Worm (Caenorhabditis elegans): ENCODE data around the gene M01H9.10.

Gene M01H9.10

DNA sequence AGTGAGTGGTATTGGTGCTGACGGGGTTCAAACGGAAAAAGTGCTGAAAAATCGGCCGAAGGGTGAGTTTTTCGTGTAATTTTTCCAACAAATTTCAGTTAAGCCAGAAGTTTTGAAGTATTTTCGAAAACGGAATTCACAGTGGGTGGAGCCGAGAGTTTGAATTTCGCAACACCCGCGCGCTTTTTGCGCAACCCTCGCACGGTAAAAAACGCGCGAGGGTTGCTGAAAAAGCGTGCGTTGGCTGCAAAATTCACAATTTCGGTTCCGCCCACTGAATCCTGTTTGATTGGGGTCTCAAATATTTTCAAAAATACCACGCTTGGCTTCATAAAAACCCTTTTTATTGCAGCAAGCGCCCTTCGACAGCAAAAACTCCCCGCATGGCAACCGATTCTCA lies 32.6 kb downstream of the M01H9.10 start (continued):
- TF ChIP-seq attf-5 (GFP tag; optimal IDR thresholded peaks at IDR 0.05) (no peak), xnd-1 (tag; optimal IDR thresholded peaks at IDR 0.05) (no peak), hrde-1 (tag; optimal IDR thresholded peaks at IDR 0.05; ENCODE audit: borderline replicate concordance) (no peak), ztf-25 (GFP tag; IDR thresholded peaks at IDR 0.05) (no peak), bed-2 (GFP tag; IDR thresholded peaks at IDR 0.05) (no peak), rpc-1 (optimal IDR thresholded peaks at IDR 0.05) (peak; percentile 19), rpc-1 (tag; optimal IDR thresholded peaks at IDR 0.05) (no peak), sptf-2 (GFP tag; optimal IDR thresholded peaks at IDR 0.05) (no peak), let-526 (GFP tag; IDR thresholded peaks at IDR 0.05) (no peak), F57C9.4 (tag; optimal IDR thresholded peaks at IDR 0.05) (no peak), atf-7 (tag; optimal IDR thresholded peaks at IDR 0.05) (no peak), mxl-1 (tag; optimal IDR thresholded peaks at IDR 0.05) (no peak), F49E8.2 (tag; optimal IDR thresholded peaks at IDR 0.05; ENCODE audit: insufficient read depth) (peak; percentile 53), lin-40 (tag; optimal IDR thresholded peaks at IDR 0.05) (no peak), ztf-26 (tag; optimal IDR thresholded peaks at IDR 0.05) (no peak), chd-7 (tag; optimal IDR thresholded peaks at IDR 0.05) (no peak), ceh-58 (GFP tag; IDR thresholded peaks at IDR 0.05) (no peak), Y53F4B.3 (GFP tag; IDR thresholded peaks at IDR 0.05) (no peak), F55B11.4 (tag; optimal IDR thresholded peaks at IDR 0.05; ENCODE audit: borderline replicate concordance, insufficient read depth) (no peak), rec-8 (tag; optimal IDR thresholded peaks at IDR 0.05) (no peak), snpc-1.1 (tag; optimal IDR thresholded peaks at IDR 0.05; ENCODE audit: insufficient read depth) (no peak), cebp-2 (GFP tag; IDR thresholded peaks at IDR 0.05) (no peak), hlh-26 (GFP tag; conservative IDR thresholded peaks at IDR 0.05) (no peak), athp-1 (tag; optimal IDR thresholded peaks at IDR 0.05) (no peak), lin-26 (GFP tag; IDR thresholded peaks at IDR 0.05) (peak; percentile 37; the same call in 1 of the 2 replicates), ets-4 (GFP tag; optimal IDR thresholded peaks at IDR 0.05) (no peak), ekl-4 (GFP tag; IDR thresholded peaks at IDR 0.05) (no peak), Y67H2A.10 (GFP tag; conservative IDR thresholded peaks at IDR 0.05) (no peak), attf-6 (GFP tag; IDR thresholded peaks at IDR 0.05) (no peak), madf-6 (GFP tag; IDR thresholded peaks at IDR 0.05) (peak; percentile 67), nhr-120 (GFP tag; IDR thresholded peaks at IDR 0.05) (no peak), unc-130 (GFP tag; optimal IDR thresholded peaks at IDR 0.05) (no peak), hlh-12 (tag; optimal IDR thresholded peaks at IDR 0.05) (no peak), hsf-1 (GFP tag; IDR thresholded peaks at IDR 0.05) (0 out of 2 replicates have a peak, but pooled peaks have one; percentile 30), F23B12.7 (tag; optimal IDR thresholded peaks at IDR 0.05; ENCODE audit: insufficient read depth) (no peak), snpc-3.4 (tag; optimal IDR thresholded peaks at IDR 0.05) (no peak), ztf-28 (GFP tag; IDR thresholded peaks at IDR 0.05) (peak; percentile 56; the same call in 1 of the 2 replicates), fkh-3 (tag; optimal IDR thresholded peaks at IDR 0.05) (no peak), Y56A3A.18 (GFP tag; IDR thresholded peaks at IDR 0.05) (no peak), bed-1 (GFP tag; IDR thresholded peaks at IDR 0.05) (no peak), akir-1 (GFP tag; optimal IDR thresholded peaks at IDR 0.05) (no peak), cebp-1 (GFP tag; IDR thresholded peaks at IDR 0.05) (no peak), cebp-1 (tag; optimal IDR thresholded peaks at IDR 0.05) (peak; percentile 91), F52B5.7 (tag; optimal IDR thresholded peaks at IDR 0.05) (no peak), aptf-3 (GFP tag; IDR thresholded peaks at IDR 0.05) (no peak), somi-1 (GFP tag; optimal IDR thresholded peaks at IDR 0.05) (no peak), ceh-27 (GFP tag; optimal IDR thresholded peaks at IDR 0.05) (no peak), let-607 (tag; optimal IDR thresholded peaks at IDR 0.05) (no peak), die-1 (tag; optimal IDR thresholded peaks at IDR 0.05) (no peak)
